Worm (Caenorhabditis elegans) whole organism, L2 larva: ENCODE results near the gene srlf-11.

Experiments
- C34F6.9 ChIP-seq: fragments of 150-350 bp; optimal IDR thresholded peaks from 2 replicates; lab custom pipeline; 2014; ENCODE audit warnings: missing biosample characterization, missing genetic modification characterization
- F13H6.1 ChIP-seq: sonication (generic microtip); optimal IDR thresholded peaks from 2 replicates; lab custom pipeline; 2016; ENCODE audit warnings: missing genetic modification characterization, missing compliant biosample characterization
- R02D3.7 ChIP-seq: fragments of 150-350 bp; optimal IDR thresholded peaks from 2 replicates; lab custom pipeline; 2014; ENCODE audit warnings: missing biosample characterization, missing genetic modification characterization
- ZK546.5 ChIP-seq: sonication (generic microtip); optimal IDR thresholded peaks from 2 replicates; lab custom pipeline; 2017; ENCODE audit warnings: missing biosample characterization, missing genetic modification characterization
- alr-1 ChIP-seq: fragments of 150-350 bp; optimal IDR thresholded peaks from 2 replicates; lab custom pipeline; 2014; ENCODE audit warnings: missing biosample characterization, missing genetic modification characterization
- aly-2 ChIP-seq: fragments of 150-350 bp; optimal IDR thresholded peaks from 2 replicates; lab custom pipeline; 2014; ENCODE audit warnings: missing biosample characterization, missing genetic modification characterization
- blmp-1 ChIP-seq: sonication (generic microtip); optimal IDR thresholded peaks from 2 replicates; lab custom pipeline; 2017; ENCODE audit warnings: missing genetic modification characterization, mild to moderate bottlenecking, missing compliant biosample characterization, antibody characterized with exemption, moderate library complexity; ENCODE audit not compliant: insufficient read depth
- ceh-16 ChIP-seq: fragments of 150-350 bp; optimal IDR thresholded peaks from 2 replicates; lab custom pipeline; 2014; ENCODE audit warnings: missing biosample characterization, missing genetic modification characterization
- ceh-82 ChIP-seq: fragments of 150-350 bp; optimal IDR thresholded peaks from 2 replicates; lab custom pipeline; 2014; ENCODE audit warnings: missing biosample characterization, missing genetic modification characterization
- crh-2 ChIP-seq: sonication (generic microtip); optimal IDR thresholded peaks from 2 replicates; lab custom pipeline; 2017; ENCODE audit warnings: missing biosample characterization, missing genetic modification characterization
- dmd-4 ChIP-seq: sonication (generic microtip); optimal IDR thresholded peaks from 2 replicates; lab custom pipeline; 2017; ENCODE audit warnings: missing biosample characterization, missing genetic modification characterization
- egl-27 ChIP-seq: sonication (generic microtip); optimal IDR thresholded peaks from 3 replicates; lab custom pipeline; 2017; ENCODE audit warnings: missing biosample characterization, missing genetic modification reagents, missing genetic modification characterization
- elt-1 ChIP-seq: fragments of 150-350 bp; optimal IDR thresholded peaks from 2 replicates; lab custom pipeline; 2014; ENCODE audit warnings: missing biosample characterization, missing genetic modification characterization
- elt-3 ChIP-seq: sonication (generic microtip); optimal IDR thresholded peaks from 2 replicates; lab custom pipeline; 2017; ENCODE audit warnings: missing biosample characterization, missing genetic modification characterization
- fos-1 ChIP-seq: fragments of 150-350 bp; optimal IDR thresholded peaks from 2 replicates; lab custom pipeline; 2014; ENCODE audit warnings: missing biosample characterization, missing genetic modification characterization
- lin-39 ChIP-seq: fragments of 150-350 bp; optimal IDR thresholded peaks from 2 replicates; lab custom pipeline; 2014; ENCODE audit warnings: missing biosample characterization, missing genetic modification reagents, missing genetic modification characterization
- lsy-2 ChIP-seq, 2 experiments: fragments of 150-350 bp in 1 of 2; sonication (generic microtip) in 1 of 2; optimal IDR thresholded peaks; 2 replicates each; lab custom pipeline; 2014 to 2017; ENCODE audit warnings: missing biosample characterization in 2 of 2, missing genetic modification characterization in 2 of 2
- mbf-1 ChIP-seq: sonication (generic microtip); optimal IDR thresholded peaks from 2 replicates; lab custom pipeline; 2017; ENCODE audit warnings: missing biosample characterization, missing genetic modification characterization
- mdl-1 ChIP-seq, 2 experiments: fragments of 150-350 bp in 1 of 2; sonication (generic microtip) in 1 of 2; optimal IDR thresholded peaks; 2 replicates each; lab custom pipeline; 2017; ENCODE audit warnings: missing biosample characterization in 2 of 2, missing genetic modification characterization in 2 of 2
- nhr-10 ChIP-seq: sonication (generic microtip); optimal IDR thresholded peaks from 2 replicates; lab custom pipeline; 2017; ENCODE audit warnings: missing biosample characterization, missing genetic modification characterization
- nhr-11 ChIP-seq: fragments of 150-350 bp; optimal IDR thresholded peaks from 2 replicates; lab custom pipeline; 2014; ENCODE audit warnings: missing biosample characterization, missing genetic modification characterization
- nhr-12 ChIP-seq: fragments of 150-350 bp; optimal IDR thresholded peaks from 2 replicates; lab custom pipeline; 2014; ENCODE audit warnings: missing biosample characterization, missing genetic modification characterization
- nhr-129 ChIP-seq: fragments of 150-350 bp; optimal IDR thresholded peaks from 2 replicates; lab custom pipeline; 2014; ENCODE audit warnings: missing biosample characterization, missing genetic modification characterization
- nhr-21 ChIP-seq: fragments of 150-350 bp; optimal IDR thresholded peaks from 2 replicates; lab custom pipeline; 2014; ENCODE audit warnings: missing biosample characterization, missing genetic modification characterization
- nhr-237 ChIP-seq: fragments of 150-350 bp; optimal IDR thresholded peaks from 2 replicates; lab custom pipeline; 2014; ENCODE audit warnings: missing biosample characterization, missing genetic modification characterization
- nhr-25 ChIP-seq: fragments of 150-350 bp; sonication (generic microtip); optimal IDR thresholded peaks from 3 replicates; lab custom pipeline; 2014; ENCODE audit warnings: missing biosample characterization, missing genetic modification characterization
- nhr-77 ChIP-seq: fragments of 150-350 bp; optimal IDR thresholded peaks from 2 replicates; lab custom pipeline; 2014; ENCODE audit warnings: missing biosample characterization, missing genetic modification characterization
- peb-1 ChIP-seq: fragments of 150-350 bp; optimal IDR thresholded peaks from 2 replicates; lab custom pipeline; 2014; ENCODE audit warnings: missing biosample characterization, missing genetic modification characterization
- sem-4 ChIP-seq: fragments of 150-350 bp; optimal IDR thresholded peaks from 2 replicates; lab custom pipeline; 2014; ENCODE audit warnings: missing biosample characterization, missing genetic modification reagents, missing genetic modification characterization
- sma-9 ChIP-seq, 2 experiments: fragments of 150-350 bp in 1 of 2; sonication (generic microtip) in 1 of 2; optimal IDR thresholded peaks; 2 replicates each; lab custom pipeline; 2014 to 2016; ENCODE audit warnings: missing genetic modification characterization in 2 of 2, mild to moderate bottlenecking in 1 of 2, missing biosample characterization in 1 of 2, missing compliant biosample characterization in 1 of 2, missing genetic modification reagents in 1 of 2, moderate library complexity in 1 of 2
- snpc-4 ChIP-seq: fragments of 150-350 bp; optimal IDR thresholded peaks from 2 replicates; lab custom pipeline; 2014; ENCODE audit warnings: missing biosample characterization, missing genetic modification characterization
- unc-55 ChIP-seq: fragments of 150-350 bp; sonication (generic microtip); optimal IDR thresholded peaks from 3 replicates; lab custom pipeline; 2014; ENCODE audit warnings: missing biosample characterization, missing genetic modification reagents, missing genetic modification characterization
- unc-62 ChIP-seq: fragments of 150-350 bp; optimal IDR thresholded peaks from 2 replicates; lab custom pipeline; 2014; ENCODE audit warnings: missing biosample characterization, missing genetic modification reagents, missing genetic modification characterization
- zag-1 ChIP-seq: fragments of 150-350 bp; optimal IDR thresholded peaks from 2 replicates; lab custom pipeline; 2014; ENCODE audit warnings: missing biosample characterization, missing genetic modification characterization
- ztf-1 ChIP-seq: fragments of 200-800 bp; sonication (Bioruptor generic); conservative IDR thresholded peaks from 2 replicates; pipeline ENCODE4 v1.3.6; 2022; ENCODE audit warnings: missing genetic modification characterization, missing compliant biosample characterization
- ztf-11 ChIP-seq: sonication (generic microtip); optimal IDR thresholded peaks from 2 replicates; lab custom pipeline; 2017; ENCODE audit warnings: missing biosample characterization, missing genetic modification characterization

The srlf-11 gene

ce11 chrIV:10867370-10868146 is 18.3 kb downstream of the srlf-11 start:
- TF ChIP-seq ZK546.5 (tag; lab: Kevin White, UChicago): no peak
- no peak for TF ChIP-seq elt-3 (tag; lab: Kevin White, UChicago)
- no peak for TF ChIP-seq nhr-25 (tag; lab: Kevin White, UChicago)
- TF ChIP-seq crh-2 (tag; lab: Kevin White, UChicago): no peak
- TF ChIP-seq mdl-1 (tag; optimal IDR thresholded peaks at IDR 0.05; lab: Kevin White, UChicago): no peak
- no peak for TF ChIP-seq ztf-1 (GFP tag; lab: Robert Waterston, UW)
- no peak for TF ChIP-seq sem-4
- no peak for TF ChIP-seq ztf-11 (tag; lab: Kevin White, UChicago)
- TF ChIP-seq ceh-16: no peak
- TF ChIP-seq nhr-237 (tag; lab: Kevin White, UChicago): no peak
- no peak for TF ChIP-seq R02D3.7 (tag; lab: Kevin White, UChicago)
- TF ChIP-seq elt-1: no peak
- no peak for TF ChIP-seq lin-39 (tag; lab: Kevin White, UChicago)

DNA sequence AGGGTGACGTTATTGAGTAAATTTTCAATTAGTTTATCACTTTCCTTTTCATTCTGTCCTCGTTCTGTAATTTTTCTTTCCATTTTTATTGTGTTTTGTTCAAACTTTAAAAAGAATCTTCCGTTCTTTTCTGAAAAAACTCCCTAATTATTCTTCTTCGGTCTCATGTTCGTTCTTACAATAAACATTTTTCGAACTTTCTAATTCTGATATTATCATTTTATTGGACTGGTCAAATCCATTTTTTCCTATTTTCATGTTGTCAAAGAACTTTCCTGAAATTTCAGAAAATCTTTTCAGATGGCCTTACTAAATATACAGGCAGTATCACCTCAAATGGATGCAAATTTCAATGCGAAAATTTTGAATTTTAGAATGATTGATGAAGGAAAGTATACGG is 21.8 kb downstream of the srlf-11 start, which contains the start of gene nish-1:
Gene nish-1, plus strand, starts transcription at position 301 of the 400 bp plus-strand sequence.
- TF ChIP-seq lsy-2 (tag; optimal IDR thresholded peaks at IDR 0.05; lab: Kevin White, UChicago): no peak
- TF ChIP-seq egl-27: no peak
- TF ChIP-seq, all 48 proteins: peak for 0

ce11 chrIV:10861102-10861501 is 24.7 kb downstream of the srlf-11 start, which contains the start of gene rbm-22:
rbm-22 (plus strand) TSS chrIV:10861402.
- TF ChIP-seq snpc-4 (tag; lab: Kevin White, UChicago) (no peak), ztf-11 (tag; lab: Kevin White, UChicago) (no peak), elt-3 (tag; lab: Kevin White, UChicago) (no peak), dmd-4 (tag; lab: Kevin White, UChicago) (no peak), nhr-11 (tag; lab: Kevin White, UChicago) (no peak), lsy-2 (tag; optimal IDR thresholded peaks at IDR 0.05; lab: Kevin White, UChicago) (no peak)

DNA sequence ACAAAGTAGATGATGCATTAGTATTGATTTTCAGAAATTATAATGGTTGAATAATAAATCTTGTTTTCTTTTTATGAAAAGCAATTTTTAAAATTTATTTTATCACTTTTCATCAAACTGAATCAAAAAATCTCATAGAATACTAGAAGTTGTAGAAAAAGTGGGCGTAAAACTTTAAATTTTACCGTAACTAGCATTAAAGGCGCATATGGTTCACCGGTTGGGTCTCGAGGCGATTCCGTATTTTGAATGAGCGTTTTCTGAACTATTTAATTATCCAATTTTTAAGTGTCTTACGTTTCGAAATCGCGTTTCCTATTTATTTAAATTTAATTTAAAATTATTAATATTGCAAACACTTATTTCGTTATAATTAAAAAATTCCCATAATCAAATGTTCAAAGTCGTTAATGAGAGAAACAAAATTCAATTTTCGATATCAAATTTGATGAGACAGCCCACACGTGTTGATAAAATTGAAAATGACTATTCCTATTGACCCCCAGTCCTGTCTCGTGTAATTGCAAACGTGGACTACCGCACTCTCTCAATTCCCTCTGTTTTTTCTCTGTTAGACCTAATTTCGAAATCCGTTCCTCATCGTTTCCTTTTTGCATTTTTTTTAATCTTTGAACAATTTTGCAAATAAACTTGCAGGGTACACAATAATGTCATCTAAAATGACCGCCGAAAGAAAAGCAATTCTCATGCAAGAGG is 27.4 kb downstream of the srlf-11 start, which contains the start of the genes T11G6.2 and hars-1:
Gene T11G6.2, minus strand, starts transcription at position 197 of the 717 bp plus-strand sequence.
Gene hars-1, plus strand, starts transcription at position 658 of the 717 bp plus-strand sequence.
- TF ChIP-seq C34F6.9 (tag; lab: Kevin White, UChicago) (peak; percentile 31), R02D3.7 (tag; lab: Kevin White, UChicago) (no peak), unc-55 (GFP tag; lab: Kevin White, UChicago) (peak; percentile 47), aly-2 (tag; lab: Kevin White, UChicago) (no peak), nhr-10 (tag; lab: Kevin White, UChicago) (no peak), unc-62 (GFP tag; lab: Kevin White, UChicago) (no peak), zag-1 (tag; lab: Kevin White, UChicago) (no peak), lin-39 (tag; lab: Kevin White, UChicago) (no peak), alr-1 (no peak), blmp-1 (tag; lab: Kevin White, UChicago) (no peak), F13H6.1 (tag; lab: Kevin White, UChicago) (no peak), sem-4 (no peak), lsy-2 (tag; optimal IDR thresholded peaks at IDR 0.05; lab: Kevin White, UChicago) (peak in 1 of 2 experiments; percentile 32), nhr-25 (tag; lab: Kevin White, UChicago) (no peak), peb-1 (tag; lab: Kevin White, UChicago) (no peak), mdl-1 (tag; optimal IDR thresholded peaks at IDR 0.05; lab: Kevin White, UChicago) (no peak), ceh-82 (tag; lab: Kevin White, UChicago) (no peak), elt-3 (tag; lab: Kevin White, UChicago) (no peak), nhr-12 (no peak), ceh-16 (no peak), sma-9 (GFP tag; optimal IDR thresholded peaks at IDR 0.05; lab: Kevin White, UChicago) (no peak), sma-9 (tag; optimal IDR thresholded peaks at IDR 0.05; lab: Kevin White, UChicago) (no peak), ZK546.5 (tag; lab: Kevin White, UChicago) (no peak), crh-2 (tag; lab: Kevin White, UChicago) (peak; percentile 64), nhr-77 (tag; lab: Kevin White, UChicago) (no peak), fos-1 (tag; lab: Kevin White, UChicago) (peak; percentile 88), mbf-1 (no peak), nhr-21 (tag; lab: Kevin White, UChicago) (no peak), nhr-129 (peak; percentile 63)
